Fruit fly (Drosophila melanogaster) S2 (cell line): Measurements from ENCODE around the gene CG13043.

Experiments used
- CG8478 ChIP-seq: fragments of >200 bp; optimal IDR thresholded peaks from 2 replicates; lab custom pipeline; 2018
- CTCF ChIP-seq, 2 experiments: fragments of >200 bp; optimal IDR thresholded peaks; 2 replicates each; lab custom pipeline; 2018

DNA sequence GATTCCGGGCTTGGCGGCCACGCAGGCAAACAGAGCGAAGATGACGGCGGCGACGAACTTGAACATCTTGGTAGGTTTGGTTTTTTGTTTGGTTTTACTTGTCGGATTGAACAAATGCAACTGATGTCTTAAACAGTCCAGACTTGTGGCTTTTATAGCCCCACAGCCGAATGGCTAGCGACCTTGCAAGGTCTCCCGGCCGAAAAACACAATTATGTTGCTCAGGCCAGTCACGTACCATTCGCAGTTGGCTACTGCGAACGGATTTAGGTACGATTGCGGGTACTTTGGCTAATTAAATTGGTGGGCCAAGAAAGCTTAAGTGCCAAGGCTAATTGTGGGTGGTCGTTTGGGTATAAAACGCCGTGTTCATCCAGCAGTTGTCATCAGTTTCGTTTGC lies 40.7 kb downstream of the CG13043 start, which contains the start of the genes CG13051 and CG13069:
- no peak for TF ChIP-seq CG8478 (lab: Kevin White, UChicago)
- TF ChIP-seq CTCF (optimal IDR thresholded peaks at IDR 0.05; lab: Kevin White, UChicago) = no peak
